Worm (Caenorhabditis elegans) whole organism, midembryonic: ENCODE results near the gene T28A8.5.

Experiments
- T22C8.4 ChIP-seq: fragments of 200-800 bp; sonication (Bioruptor generic); IDR thresholded peaks from 2 replicates; pipeline ENCODE4 v1.3.6; 2022; ENCODE audit warnings: missing genetic modification characterization, missing compliant biosample characterization
- flt-1 ChIP-seq: fragments of 200-800 bp; sonication (Bioruptor generic); IDR thresholded peaks from 2 replicates; pipeline ENCODE4 v1.3.6; 2022; ENCODE audit warnings: missing genetic modification characterization, missing compliant biosample characterization
- klf-2 ChIP-seq: fragments of 200-800 bp; sonication (Bioruptor generic); conservative IDR thresholded peaks from 2 replicates; pipeline ENCODE4 v1.3.6; 2022; ENCODE audit warnings: missing genetic modification reagents, missing genetic modification characterization, missing compliant biosample characterization
- med-1 ChIP-seq: sonication (generic microtip); optimal IDR thresholded peaks from 2 replicates; lab custom pipeline; 2017; ENCODE audit warnings: missing genetic modification characterization, mild to moderate bottlenecking, missing compliant biosample characterization, antibody characterized with exemption, missing genetic modification reagents; ENCODE audit not compliant: insufficient read depth
- ref-1 ChIP-seq: fragments of 200-800 bp; sonication (Bioruptor generic); conservative IDR thresholded peaks from 2 replicates; pipeline ENCODE4 v1.3.6; 2022; ENCODE audit warnings: missing genetic modification reagents, missing genetic modification characterization, missing compliant biosample characterization
- tab-1 ChIP-seq: fragments of 200-800 bp; sonication (Bioruptor generic); IDR thresholded peaks from 2 replicates; pipeline ENCODE4 v1.3.6; 2022; ENCODE audit warnings: missing genetic modification characterization, missing compliant biosample characterization
- ztf-23 ChIP-seq: fragments of 200-800 bp; sonication (Bioruptor generic); IDR thresholded peaks from 2 replicates; pipeline ENCODE4 v1.3.6; 2022; ENCODE audit warnings: missing genetic modification reagents, missing genetic modification characterization, missing compliant biosample characterization
- ztf-29 ChIP-seq: fragments of 200-800 bp; sonication (Bioruptor generic); IDR thresholded peaks from 2 replicates; pipeline ENCODE4 v1.3.6; 2022; ENCODE audit warnings: missing genetic modification reagents, missing genetic modification characterization, missing compliant biosample characterization

DNA sequence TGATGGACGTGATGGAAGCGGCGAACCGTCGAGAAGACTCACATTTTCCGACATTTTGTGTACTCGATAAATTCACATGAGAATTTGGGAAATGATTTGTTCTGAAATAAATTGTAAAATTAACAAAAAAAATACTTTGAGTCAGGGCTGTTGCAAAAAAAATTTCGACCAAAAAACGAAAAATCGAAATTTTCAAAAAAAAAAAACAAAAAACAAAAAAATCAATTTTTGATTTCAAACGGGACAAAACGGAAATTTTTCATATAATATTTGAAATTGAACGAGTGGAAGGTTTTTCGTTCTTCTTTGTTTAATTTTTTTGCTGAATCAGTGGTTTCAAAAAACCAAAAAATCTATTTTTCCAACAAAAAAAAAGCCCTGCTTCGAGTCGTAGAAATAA lies 46.2 kb upstream of the T28A8.5 start, which contains the start of gene cua-1:
- TF ChIP-seq ztf-23 (GFP tag; lab: Robert Waterston, UW) (no peak), ref-1 (GFP tag; lab: Robert Waterston, UW) (no peak), klf-2 (GFP tag; lab: Robert Waterston, UW) (no peak), tab-1 (no peak), T22C8.4 (GFP tag; lab: Robert Waterston, UW) (no peak), flt-1 (GFP tag; lab: Robert Waterston, UW) (no peak), ztf-29 (GFP tag; lab: Robert Waterston, UW) (no peak), med-1 (GFP tag; lab: Kevin White, UChicago) (no peak)
